Worm (Caenorhabditis elegans) whole organism, L3 larva: ENCODE measurements around the gene B0222.5.

Experiments
- R02D3.7 ChIP-seq: fragments of 150-350 bp; optimal IDR thresholded peaks from 2 replicates; lab custom pipeline; 2014; ENCODE audit warnings: missing biosample characterization, missing genetic modification characterization
- ZK546.5 ChIP-seq: sonication (generic microtip); optimal IDR thresholded peaks from 2 replicates; lab custom pipeline; 2017; ENCODE audit warnings: missing biosample characterization, missing genetic modification characterization
- ceh-16 ChIP-seq: sonication (generic microtip); optimal IDR thresholded peaks from 2 replicates; lab custom pipeline; 2017; ENCODE audit warnings: missing biosample characterization, missing genetic modification characterization
- ceh-28 ChIP-seq: fragments of 150-350 bp; optimal IDR thresholded peaks from 2 replicates; lab custom pipeline; 2014; ENCODE audit warnings: missing biosample characterization, missing genetic modification reagents, missing genetic modification characterization
- ceh-9 ChIP-seq: sonication (generic microtip); optimal IDR thresholded peaks from 2 replicates; lab custom pipeline; 2018; ENCODE audit warnings: missing biosample characterization, missing genetic modification characterization
- egl-27 ChIP-seq: sonication (generic microtip); optimal IDR thresholded peaks from 4 replicates; lab custom pipeline; 2017; ENCODE audit warnings: missing biosample characterization, missing genetic modification reagents, missing genetic modification characterization
- elt-1 ChIP-seq: fragments of 150-350 bp; optimal IDR thresholded peaks from 2 replicates; lab custom pipeline; 2014; ENCODE audit warnings: missing biosample characterization, missing genetic modification characterization
- elt-2 ChIP-seq: sonication (generic microtip); optimal IDR thresholded peaks from 2 replicates; lab custom pipeline; 2016; ENCODE audit warnings: missing genetic modification reagents, mild to moderate bottlenecking, missing genetic modification characterization, missing compliant biosample characterization
- elt-3 ChIP-seq, 3 experiments: fragments of 150-350 bp in 1 of 3; sonication (generic microtip) in 2 of 3; optimal IDR thresholded peaks; 2 replicates in 2 of 3; 4 replicates in 1 of 3; lab custom pipeline; 2014 to 2017; ENCODE audit warnings: missing biosample characterization in 3 of 3, missing genetic modification characterization in 3 of 3
- eor-1 ChIP-seq, 2 experiments: fragments of 150-350 bp; optimal IDR thresholded peaks; 2 replicates each; lab custom pipeline; 2014 to 2018; ENCODE audit warnings: missing biosample characterization in 2 of 2, missing genetic modification characterization in 2 of 2
- fkh-2 ChIP-seq: fragments of 150-350 bp; optimal IDR thresholded peaks from 2 replicates; lab custom pipeline; 2014; ENCODE audit warnings: missing biosample characterization, missing genetic modification reagents, missing genetic modification characterization
- fos-1 ChIP-seq: fragments of 150-350 bp; optimal IDR thresholded peaks from 2 replicates; lab custom pipeline; 2014; ENCODE audit warnings: missing biosample characterization, missing genetic modification characterization
- hmg-11 ChIP-seq: sonication (generic microtip); optimal IDR thresholded peaks from 2 replicates; lab custom pipeline; 2016; ENCODE audit warnings: missing genetic modification characterization, missing compliant biosample characterization
- jun-1 ChIP-seq: fragments of 150-350 bp; optimal IDR thresholded peaks from 2 replicates; lab custom pipeline; 2014; ENCODE audit warnings: missing biosample characterization, missing genetic modification reagents, missing genetic modification characterization
- lin-15B ChIP-seq: fragments of 150-350 bp; optimal IDR thresholded peaks from 2 replicates; lab custom pipeline; 2014; ENCODE audit warnings: missing biosample characterization, missing genetic modification characterization
- lin-39 ChIP-seq: fragments of 150-350 bp; optimal IDR thresholded peaks from 2 replicates; lab custom pipeline; 2018; ENCODE audit warnings: missing biosample characterization, missing genetic modification reagents, missing genetic modification characterization
- lsy-12 ChIP-seq: sonication (generic microtip); optimal IDR thresholded peaks from 2 replicates; lab custom pipeline; 2016; ENCODE audit warnings: mild to moderate bottlenecking, missing genetic modification characterization, missing compliant biosample characterization
- mdl-1 ChIP-seq: fragments of 150-350 bp; optimal IDR thresholded peaks from 2 replicates; lab custom pipeline; 2014; ENCODE audit warnings: missing biosample characterization, missing genetic modification characterization
- mml-1 ChIP-seq: fragments of 150-350 bp; sonication (generic microtip); optimal IDR thresholded peaks from 3 replicates; lab custom pipeline; 2014; ENCODE audit warnings: missing biosample characterization, missing genetic modification characterization
- nfya-1 ChIP-seq: sonication (generic microtip); optimal IDR thresholded peaks from 2 replicates; lab custom pipeline; 2017; ENCODE audit warnings: missing genetic modification characterization, mild to moderate bottlenecking, missing compliant biosample characterization, antibody characterized with exemption, moderate library complexity; ENCODE audit not compliant: insufficient read depth
- nhr-11 ChIP-seq: fragments of 150-350 bp; optimal IDR thresholded peaks from 2 replicates; lab custom pipeline; 2014; ENCODE audit warnings: missing biosample characterization, missing genetic modification characterization
- nhr-12 ChIP-seq: fragments of 150-350 bp; optimal IDR thresholded peaks from 2 replicates; lab custom pipeline; 2014; ENCODE audit warnings: missing biosample characterization, missing genetic modification characterization
- nhr-23 ChIP-seq: fragments of 150-350 bp; optimal IDR thresholded peaks from 2 replicates; lab custom pipeline; 2014; ENCODE audit warnings: missing biosample characterization, missing genetic modification reagents, missing genetic modification characterization
- nhr-237 ChIP-seq: fragments of 150-350 bp; optimal IDR thresholded peaks from 2 replicates; lab custom pipeline; 2014; ENCODE audit warnings: missing biosample characterization, missing genetic modification characterization
- nhr-43 ChIP-seq: sonication (generic microtip); optimal IDR thresholded peaks from 2 replicates; lab custom pipeline; 2016; ENCODE audit warnings: mild to moderate bottlenecking, missing genetic modification characterization, missing compliant biosample characterization; ENCODE audit not compliant: poor library complexity, severe bottlenecking
- nhr-67 ChIP-seq: fragments of 150-350 bp; optimal IDR thresholded peaks from 2 replicates; lab custom pipeline; 2014; ENCODE audit warnings: missing biosample characterization, missing genetic modification characterization
- nhr-77 ChIP-seq: fragments of 150-350 bp; optimal IDR thresholded peaks from 2 replicates; lab custom pipeline; 2014; ENCODE audit warnings: missing biosample characterization, missing genetic modification characterization
- pha-4 ChIP-seq: fragments of 150-350 bp; optimal IDR thresholded peaks from 2 replicates; lab custom pipeline; 2014; ENCODE audit warnings: missing biosample characterization, missing genetic modification reagents, missing genetic modification characterization
- pqm-1 ChIP-seq: fragments of 150-350 bp; optimal IDR thresholded peaks from 2 replicates; lab custom pipeline; 2017; ENCODE audit warnings: missing biosample characterization, missing genetic modification characterization, inconsistent platforms
- sea-2 ChIP-seq: fragments of 150-350 bp; sonication (generic microtip); optimal IDR thresholded peaks from 4 replicates; lab custom pipeline; 2014; ENCODE audit warnings: missing biosample characterization, missing genetic modification reagents, missing genetic modification characterization
- skn-1 ChIP-seq: fragments of 150-350 bp; optimal IDR thresholded peaks from 2 replicates; lab custom pipeline; 2014; ENCODE audit warnings: missing biosample characterization, missing genetic modification characterization
- snpc-4 ChIP-seq: fragments of 150-350 bp; optimal IDR thresholded peaks from 2 replicates; lab custom pipeline; 2014; ENCODE audit warnings: missing biosample characterization, missing genetic modification characterization
- tbx-2 ChIP-seq: sonication (generic microtip); optimal IDR thresholded peaks from 2 replicates; lab custom pipeline; 2016; ENCODE audit warnings: mild to moderate bottlenecking, missing genetic modification characterization, missing compliant biosample characterization
- unc-39 ChIP-seq: sonication (generic microtip); optimal IDR thresholded peaks from 4 replicates; lab custom pipeline; 2017; ENCODE audit warnings: missing biosample characterization, missing genetic modification characterization
- ztf-11 ChIP-seq: fragments of 150-350 bp; optimal IDR thresholded peaks from 2 replicates; lab custom pipeline; 2014; ENCODE audit warnings: missing biosample characterization, missing genetic modification characterization

Gene B0222.5

DNA sequence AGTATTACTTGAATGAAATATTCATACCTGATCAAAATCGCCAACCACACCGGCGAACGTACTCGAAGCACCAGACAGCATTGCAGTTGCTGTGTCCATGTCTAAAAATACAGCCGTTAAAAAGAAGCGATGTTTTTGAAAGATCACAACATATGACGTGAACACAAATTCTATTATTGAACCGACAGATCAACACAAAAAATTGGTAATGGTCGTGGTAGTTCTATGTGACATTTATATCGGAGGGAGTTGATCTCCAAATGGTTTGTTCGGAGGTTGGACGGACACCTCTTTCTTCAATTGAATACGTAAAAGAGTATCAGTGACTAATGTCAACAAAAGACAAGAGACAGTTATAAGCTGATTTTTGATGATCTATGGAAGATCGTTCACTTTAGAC is 13.4 kb downstream of the B0222.5 start, which contains the start of gene pitr-3:
TSS of gene pitr-3 (minus strand) at position 101 of the 400 bp plus-strand sequence.
- no peak for TF ChIP-seq ztf-11 (tag; lab: Kevin White, UChicago)
- TF ChIP-seq nhr-12 (tag; lab: Kevin White, UChicago) = no peak
- TF ChIP-seq nhr-237 (tag; lab: Kevin White, UChicago) = no peak
- TF ChIP-seq mml-1 (tag; lab: Kevin White, UChicago) = no peak
- TF ChIP-seq unc-39 (tag; lab: Kevin White, UChicago) = no peak
- TF ChIP-seq elt-3 (tag; optimal IDR thresholded peaks at IDR 0.05; lab: Kevin White, UChicago) = no peak
- no peak for TF ChIP-seq egl-27 (tag; lab: Kevin White, UChicago)
- TF ChIP-seq nhr-77 (tag; lab: Kevin White, UChicago) = no peak

DNA sequence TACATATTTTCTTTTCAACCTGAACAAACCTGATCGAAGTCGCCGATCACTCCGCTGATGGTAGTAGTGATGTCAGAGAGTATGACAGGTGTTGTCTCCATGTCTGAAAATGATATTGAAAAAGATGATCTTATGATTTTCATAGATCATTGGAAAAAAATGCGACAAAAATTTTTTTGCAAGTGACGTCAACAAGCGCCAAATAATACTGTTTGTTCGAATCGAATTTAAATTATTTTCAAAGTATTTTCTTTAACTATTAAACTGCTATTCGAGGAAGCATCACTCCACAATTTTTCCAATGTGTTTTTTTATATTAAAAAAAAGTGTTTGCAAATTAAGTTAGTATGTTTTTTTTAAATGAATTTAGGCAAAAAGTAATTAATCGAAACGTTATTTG is 17.1 kb downstream of the B0222.5 start, which contains the start of gene pitr-2:
TSS of gene pitr-2 (minus strand) at position 101 of the 400 bp plus-strand sequence.
- TF ChIP-seq pha-4 (tag; lab: Kevin White, UChicago) = no peak
- no peak for TF ChIP-seq hmg-11
- no peak for TF ChIP-seq lsy-12 (tag; lab: Kevin White, UChicago)
- TF ChIP-seq skn-1 (tag; lab: Kevin White, UChicago) = no peak
- TF ChIP-seq ceh-28 = no peak
- TF ChIP-seq mdl-1 (tag; lab: Kevin White, UChicago) = no peak
- TF ChIP-seq nhr-67 (tag; lab: Kevin White, UChicago) = no peak
- no peak for TF ChIP-seq egl-27 (tag; lab: Kevin White, UChicago)
- no peak for TF ChIP-seq ztf-11 (tag; lab: Kevin White, UChicago)
- TF ChIP-seq tbx-2 (tag; lab: Kevin White, UChicago) = no peak
- no peak for TF ChIP-seq ceh-16 (tag; lab: Kevin White, UChicago)
- TF ChIP-seq lin-15B = no peak
- TF ChIP-seq sea-2 (GFP tag; lab: Kevin White, UChicago) = no peak
- TF ChIP-seq fkh-2 (tag; lab: Kevin White, UChicago) = no peak
- TF ChIP-seq nfya-1 (tag; lab: Kevin White, UChicago) = no peak
- TF ChIP-seq snpc-4 (tag; lab: Kevin White, UChicago) = no peak
- TF ChIP-seq pqm-1 = no peak
- no peak for TF ChIP-seq R02D3.7 (tag; lab: Kevin White, UChicago)

DNA sequence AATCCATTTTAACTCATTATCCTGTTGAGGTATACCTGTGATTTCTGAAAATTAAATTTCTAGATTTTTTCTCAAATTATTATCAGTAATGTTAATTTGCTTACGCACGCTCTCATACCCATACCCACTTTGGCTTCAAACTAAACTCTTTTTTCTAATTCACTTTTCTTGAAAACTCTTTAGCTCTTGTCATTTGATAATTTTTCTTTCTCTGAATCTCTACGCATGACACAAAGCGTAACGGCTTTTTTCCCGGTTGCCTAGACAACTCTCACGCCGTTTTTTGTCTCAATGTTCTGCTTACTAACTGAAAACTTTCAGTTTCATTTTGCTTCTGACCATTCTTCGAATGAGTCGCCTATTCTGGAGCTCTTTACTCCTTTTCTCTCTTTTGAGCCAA is 20.7 kb downstream of the B0222.5 start, which contains the start of gene B0222.1:
TSS of gene B0222.1 (plus strand) at position 306 of the 400 bp plus-strand sequence.
- TF ChIP-seq nhr-11 (tag; lab: Kevin White, UChicago) = peak; percentile 3
- TF ChIP-seq tbx-2 (tag; lab: Kevin White, UChicago) = no peak

- TF ChIP-seq mml-1 (tag; lab: Kevin White, UChicago) = no peak
- no peak for TF ChIP-seq sea-2 (GFP tag; lab: Kevin White, UChicago)
- TF ChIP-seq nhr-77 (tag; lab: Kevin White, UChicago) = no peak
- TF ChIP-seq lin-39 (tag; lab: Kevin White, UChicago) = no peak
- no peak for TF ChIP-seq nfya-1 (tag; lab: Kevin White, UChicago)
- TF ChIP-seq tbx-2 (tag; lab: Kevin White, UChicago) = no peak
- no peak for TF ChIP-seq elt-1 (tag; lab: Kevin White, UChicago)
- no peak for TF ChIP-seq nhr-12 (tag; lab: Kevin White, UChicago)
- TF ChIP-seq eor-1 (tag; optimal IDR thresholded peaks at IDR 0.05; lab: Kevin White, UChicago) = no peak
- TF ChIP-seq fos-1 (tag; lab: Kevin White, UChicago) = no peak
- TF ChIP-seq ceh-9 (tag; lab: Kevin White, UChicago) = no peak
- no peak for TF ChIP-seq nhr-237 (tag; lab: Kevin White, UChicago)
- TF ChIP-seq nhr-43 (tag; lab: Kevin White, UChicago) = no peak
Observed at ce11 chrV:9132043-9132442, 22.6 kb downstream of the B0222.5 start, which contains the start of gene F21C10.1. TSS of gene F21C10.1 (plus strand) at chrV:9132343.

DNA sequence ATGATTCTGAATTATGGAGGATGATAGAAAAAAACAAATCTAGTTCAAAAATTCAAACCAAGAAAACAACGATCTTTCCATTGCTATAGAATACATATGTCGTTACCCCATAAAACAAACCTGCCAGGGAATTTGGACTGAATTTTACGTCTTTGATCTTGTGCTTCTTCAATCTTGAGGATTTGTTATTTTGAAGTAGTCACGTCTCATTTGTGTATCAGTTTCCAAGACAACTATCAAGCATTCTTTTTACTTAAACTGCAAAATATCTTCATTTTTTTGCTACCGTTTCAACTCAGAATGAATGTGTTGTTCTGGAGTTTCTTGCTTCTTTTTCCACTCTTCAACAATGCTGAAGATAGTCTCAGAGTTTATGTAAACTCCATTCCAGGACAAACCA is 23.9 kb downstream of the B0222.5 start, which contains the start of gene F21C10.19:
TSS of gene F21C10.19 (plus strand) at position 301 of the 400 bp plus-strand sequence.
- TF ChIP-seq nfya-1 (tag; lab: Kevin White, UChicago) = no peak
- TF ChIP-seq lin-15B = no peak
- no peak for TF ChIP-seq pqm-1
- TF ChIP-seq jun-1 (tag; lab: Kevin White, UChicago) = no peak
- no peak for TF ChIP-seq fos-1 (tag; lab: Kevin White, UChicago)
- TF ChIP-seq elt-2 = no peak
- TF ChIP-seq ztf-11 (tag; lab: Kevin White, UChicago) = no peak
- no peak for TF ChIP-seq tbx-2 (tag; lab: Kevin White, UChicago)
- TF ChIP-seq ZK546.5 = no peak
- TF ChIP-seq elt-3 (tag; optimal IDR thresholded peaks at IDR 0.05; lab: Kevin White, UChicago) = no peak
- TF ChIP-seq pha-4 (tag; lab: Kevin White, UChicago) = no peak
- no peak for TF ChIP-seq ceh-28
- no peak for TF ChIP-seq nhr-11 (tag; lab: Kevin White, UChicago)
- TF ChIP-seq nhr-12 (tag; lab: Kevin White, UChicago) = no peak
- no peak for TF ChIP-seq elt-1 (tag; lab: Kevin White, UChicago)
- no peak for TF ChIP-seq nhr-23 (tag; lab: Kevin White, UChicago)
- no peak for TF ChIP-seq ceh-16 (tag; lab: Kevin White, UChicago)
- TF ChIP-seq sea-2 (GFP tag; lab: Kevin White, UChicago) = no peak
